Worm (Caenorhabditis elegans): ENCODE data around the gene hil-1.
A peak's percentile ranks its signal among the peaks of the same experiment; 100 is the strongest.

The hil-1 gene

DNA sequence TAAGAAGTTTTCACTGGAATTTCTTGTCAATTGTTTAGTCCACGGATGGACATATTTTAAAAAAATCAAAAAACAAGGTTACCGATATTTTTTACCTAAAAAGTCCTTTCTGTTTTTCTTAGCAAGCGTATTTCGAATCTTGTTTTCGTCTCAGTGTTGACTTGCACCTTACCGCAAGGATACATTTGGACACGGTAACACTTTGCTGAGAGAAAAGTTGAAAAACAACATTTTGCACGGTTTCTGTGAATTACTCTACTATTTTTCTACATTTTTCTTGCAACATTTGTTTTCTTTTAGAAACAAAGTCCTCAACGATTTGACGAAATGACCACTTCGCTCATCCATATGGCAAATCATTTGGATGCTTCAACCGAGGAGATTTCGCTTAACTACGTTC is at the start of gene hil-1:
hil-1 (plus strand) TSS at position 301 of the 400 bp plus-strand sequence.
- TF ChIP-seq tag-97 (GFP tag; IDR thresholded peaks at IDR 0.05) (no peak), R02D3.7 (tag; optimal IDR thresholded peaks at IDR 0.05) (no peak), pqm-1 (tag; optimal IDR thresholded peaks at IDR 0.05) (no peak), F37D6.2 (tag; optimal IDR thresholded peaks at IDR 0.05) (no peak), hlh-11 (tag; optimal IDR thresholded peaks at IDR 0.05) (no peak), Y105C5A.15 (GFP tag; IDR thresholded peaks at IDR 0.05) (no peak)

DNA sequence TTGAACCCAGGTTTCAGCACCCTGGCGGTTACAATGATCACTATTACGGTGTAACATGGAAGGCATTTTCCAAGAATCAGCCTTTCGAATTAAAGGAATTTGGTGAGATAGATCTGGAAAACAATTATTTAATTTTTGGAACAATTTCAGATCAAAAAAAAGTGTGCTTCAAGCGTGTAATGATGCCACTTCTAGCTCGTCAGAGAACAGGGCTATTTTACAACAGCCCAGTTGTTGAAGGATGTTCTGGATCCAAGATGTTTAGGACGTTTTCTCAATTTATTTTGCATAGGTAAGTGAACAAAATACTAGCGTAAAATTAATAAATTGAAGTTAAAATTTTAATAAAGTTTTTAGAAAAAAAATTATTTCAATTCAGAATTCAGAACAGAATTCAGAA is 48.7 kb upstream of the hil-1 start:
- TF ChIP-seq aha-1 (tag): peak; percentile 94
- TF ChIP-seq daf-12 (tag; optimal IDR thresholded peaks at IDR 0.05): no peak

DNA sequence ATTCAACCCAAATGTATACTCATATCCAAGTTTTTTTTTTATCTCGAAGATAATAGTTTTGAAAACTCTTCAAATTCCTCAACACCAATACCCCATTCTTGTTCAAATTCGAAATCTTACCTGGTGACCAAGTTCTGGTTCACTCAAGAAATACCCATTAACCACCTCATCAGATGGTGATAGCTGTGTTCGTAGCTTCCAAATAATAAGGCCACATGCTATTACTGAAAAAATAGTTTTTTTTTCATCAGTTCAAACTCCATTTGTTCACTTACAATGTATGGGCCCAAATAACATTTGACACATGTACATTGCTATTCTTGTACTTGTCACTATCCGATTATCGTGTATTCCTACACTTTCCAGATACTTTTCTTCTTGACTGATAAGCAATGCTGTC is 42.1 kb upstream of the hil-1 start:
- TF ChIP-seq unc-62 (GFP tag; optimal IDR thresholded peaks at IDR 0.05 in 1 of 2) (peak in 1 of 2 experiments; percentile 98), unc-62 (tag; optimal IDR thresholded peaks at IDR 0.05) (no peak), ceh-44 (GFP tag; IDR thresholded peaks at IDR 0.05) (no peak), jun-1 (tag; optimal IDR thresholded peaks at IDR 0.05) (no peak), aha-1 (tag) (peak; percentile 7)

DNA sequence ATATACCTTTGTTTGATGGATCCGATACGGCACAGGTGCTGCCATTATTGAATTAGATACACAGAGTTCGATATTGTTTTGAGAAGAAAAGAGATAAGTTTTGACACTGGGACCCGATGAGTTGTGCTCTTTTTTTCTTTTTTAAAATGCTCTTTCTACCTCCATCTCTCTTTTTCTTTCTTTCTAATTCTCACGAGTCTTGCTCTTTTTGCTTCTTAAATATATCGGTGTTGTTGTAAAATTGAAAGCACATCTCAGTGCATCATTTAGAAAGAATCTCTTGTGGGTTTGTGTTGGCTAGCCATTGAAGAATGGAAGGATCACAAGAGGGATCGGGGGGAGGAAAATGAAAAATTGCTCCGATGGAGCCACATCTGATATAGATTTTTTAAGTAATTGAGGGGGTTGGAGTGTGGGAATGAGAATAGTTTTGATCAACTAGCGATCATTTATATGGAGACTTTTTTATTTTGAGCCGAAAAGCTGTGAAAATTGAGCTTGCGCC is 40.2 kb upstream of the hil-1 start, which contains the start of gene H12D21.9:
H12D21.9 (minus strand) TSS at position 148 of the 505 bp plus-strand sequence.
- TF ChIP-seq daf-16 (GFP tag; optimal IDR thresholded peaks at IDR 0.05) (peak in 1 of 2 experiments; percentile 11), daf-16 (tag; optimal IDR thresholded peaks at IDR 0.05) (no peak), F26F4.8 (GFP tag; conservative IDR thresholded peaks at IDR 0.05) (no peak), aha-1 (tag) (peak; percentile 47)

DNA sequence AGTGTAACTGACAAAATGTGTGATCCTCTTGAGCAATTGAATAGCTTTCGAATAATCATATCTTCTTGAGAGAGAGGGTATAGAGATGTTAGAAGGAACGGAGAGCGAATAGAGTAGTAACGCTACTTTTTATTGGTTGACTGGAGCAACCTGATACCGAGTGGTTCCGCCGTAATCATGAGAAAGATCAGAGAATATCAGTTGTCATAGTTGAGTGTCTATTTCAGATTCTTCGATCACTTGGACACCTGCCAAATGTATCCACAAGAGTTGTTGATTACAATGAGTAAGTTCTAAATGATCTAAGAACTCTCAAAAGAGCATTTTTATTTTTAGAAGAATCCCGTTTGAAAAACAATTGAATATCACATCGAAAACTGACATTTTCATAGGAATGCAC is 38.8 kb upstream of the hil-1 start:
- TF ChIP-seq zfp-3 (GFP tag; conservative IDR thresholded peaks at IDR 0.05) (no peak), unc-62 (GFP tag; optimal IDR thresholded peaks at IDR 0.05 in 1 of 2) (peak in 1 of 2 experiments; percentile 96), unc-62 (tag; optimal IDR thresholded peaks at IDR 0.05) (no peak)

DNA sequence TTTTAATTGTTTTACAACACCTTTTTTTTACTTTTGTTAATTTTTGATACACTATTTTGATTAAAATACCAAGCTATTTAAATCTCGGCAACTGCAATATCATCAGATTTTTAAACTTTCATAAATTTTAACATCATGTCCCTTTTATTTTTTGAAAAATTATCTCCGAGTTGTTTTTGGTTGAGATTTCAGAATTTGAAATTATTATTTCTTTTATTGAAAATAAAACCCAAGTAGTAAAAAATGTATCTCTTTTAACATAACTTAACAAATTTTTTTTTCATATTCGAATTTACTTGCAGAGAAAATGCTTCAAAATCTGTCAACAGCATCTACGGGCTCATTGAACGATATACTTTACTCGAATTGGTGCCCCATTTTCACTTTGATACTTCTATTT is 34.0 kb upstream of the hil-1 start, which contains the start of gene H12D21.11:
H12D21.11 (plus strand) TSS at position 301 of the 400 bp plus-strand sequence.
- TF ChIP-seq Y75B8A.6 (GFP tag; IDR thresholded peaks at IDR 0.05): no peak
- TF ChIP-seq spr-1 (tag; optimal IDR thresholded peaks at IDR 0.05): no peak
- no peak for TF ChIP-seq saeg-2 (GFP tag; IDR thresholded peaks at IDR 0.05)
- TF ChIP-seq lir-3 (tag; optimal IDR thresholded peaks at IDR 0.05): no peak
- no peak for TF ChIP-seq tra-1 (GFP tag; IDR thresholded peaks at IDR 0.05)
- TF ChIP-seq nhr-28 (tag; optimal IDR thresholded peaks at IDR 0.05): no peak
- no peak for TF ChIP-seq duxl-1 (tag; optimal IDR thresholded peaks at IDR 0.05; ENCODE audit: poor library complexity)
- TF ChIP-seq Y5F2A.4 (GFP tag; optimal IDR thresholded peaks at IDR 0.05): no peak
- TF ChIP-seq F49E8.2 (tag; optimal IDR thresholded peaks at IDR 0.05; ENCODE audit: borderline replicate concordance): no peak
- no peak for TF ChIP-seq mxl-2 (GFP tag; conservative IDR thresholded peaks at IDR 0.05)
- no peak for TF ChIP-seq hlh-30 (tag; optimal IDR thresholded peaks at IDR 0.05; ENCODE audit: insufficient read depth)
- no peak for TF ChIP-seq ZK546.5 (tag; optimal IDR thresholded peaks at IDR 0.05)
- no peak for TF ChIP-seq dmd-8 (GFP tag; IDR thresholded peaks at IDR 0.05)
- TF ChIP-seq mep-1 (tag; optimal IDR thresholded peaks at IDR 0.05): no peak
- TF ChIP-seq ama-1 (optimal IDR thresholded peaks at IDR 0.05): no peak
- TF ChIP-seq zfp-3 (GFP tag; conservative IDR thresholded peaks at IDR 0.05): no peak
- no peak for TF ChIP-seq F26F4.8 (GFP tag; conservative IDR thresholded peaks at IDR 0.05)
- no peak for TF ChIP-seq ZK337.2 (GFP tag; IDR thresholded peaks at IDR 0.05)
- TF ChIP-seq F10B5.3 (tag; optimal IDR thresholded peaks at IDR 0.05): no peak

Data from whole organism, L4 larva.